Fruit fly (Drosophila melanogaster) Kc167 (cell line): Measurements from ENCODE around the gene RpL10Aa.

ENCODE experiments used
- Sin3A ChIP-seq: fragments of >200 bp; optimal IDR thresholded peaks from 2 replicates; lab custom pipeline; 2018; ENCODE audit warnings: missing external identifiers
- h ChIP-seq: fragments of >200 bp; optimal IDR thresholded peaks from 3 replicates; lab custom pipeline; 2018; ENCODE audit warnings: missing external identifiers
- insv ChIP-seq: fragments of >200 bp; optimal IDR thresholded peaks from 3 replicates; lab custom pipeline; 2018; ENCODE audit warnings: missing external identifiers
- psq ChIP-seq: fragments of >200 bp; optimal IDR thresholded peaks from 2 replicates; lab custom pipeline; 2017; ENCODE audit warnings: missing external identifiers

- TF ChIP-seq Sin3A (lab: Kevin White, UChicago): no peak
- no peak for TF ChIP-seq psq
- no peak for TF ChIP-seq insv (lab: Kevin White, UChicago)
- TF ChIP-seq h: no peak
Observed at dm6 chr3R:15037066-15037465, at the start of gene RpL10Aa.
